Worm (Caenorhabditis elegans) whole organism, young adult: Measurements from ENCODE around the gene cpg-8.

Experiments
- F57A8.1 ChIP-seq: fragments of 200-800 bp; sonication (Bioruptor generic); optimal IDR thresholded peaks from 2 replicates; lab custom pipeline; 2018; ENCODE audit warnings: mild to moderate bottlenecking, missing genetic modification characterization, moderate library complexity, missing compliant biosample characterization
- ceh-40 ChIP-seq: fragments of 200-800 bp; sonication (Bioruptor generic); IDR thresholded peaks from 2 replicates; pipeline ENCODE4 v1.3.6; 2022; ENCODE audit warnings: missing genetic modification characterization, missing compliant biosample characterization
- ekl-4 ChIP-seq: fragments of 200-800 bp; sonication (Bioruptor generic); IDR thresholded peaks from 2 replicates; pipeline ENCODE4 v1.3.6; 2022; ENCODE audit warnings: missing genetic modification reagents, missing genetic modification characterization, missing compliant biosample characterization
- gei-17 ChIP-seq: fragments of 200-800 bp; sonication (Bioruptor generic); optimal IDR thresholded peaks from 2 replicates; lab custom pipeline; 2018; ENCODE audit warnings: mild to moderate bottlenecking, missing genetic modification characterization, missing compliant biosample characterization
- lag-1 ChIP-seq: fragments of 200-800 bp; sonication (Bioruptor generic); IDR thresholded peaks from 2 replicates; pipeline ENCODE4 v1.3.6; 2022; ENCODE audit warnings: missing genetic modification reagents, missing genetic modification characterization, missing compliant biosample characterization
- lir-1 ChIP-seq: fragments of 200-800 bp; sonication (Bioruptor generic); conservative IDR thresholded peaks from 2 replicates; pipeline ENCODE4 v1.3.6; 2022; ENCODE audit warnings: missing genetic modification reagents, missing genetic modification characterization, missing compliant biosample characterization
- mxl-1 ChIP-seq: sonication (generic microtip); optimal IDR thresholded peaks from 2 replicates; lab custom pipeline; 2016; ENCODE audit warnings: missing genetic modification characterization, missing compliant biosample characterization
- nfyb-1 ChIP-seq: fragments of 200-800 bp; sonication (Bioruptor generic); IDR thresholded peaks from 2 replicates; pipeline ENCODE4 v1.3.6; 2022; ENCODE audit warnings: missing genetic modification reagents, missing genetic modification characterization, missing compliant biosample characterization
- sptf-2 ChIP-seq: fragments of 200-800 bp; sonication (Bioruptor generic); optimal IDR thresholded peaks from 2 replicates; lab custom pipeline; 2018; ENCODE audit warnings: mild to moderate bottlenecking, missing genetic modification characterization, missing compliant biosample characterization
- tbx-9 ChIP-seq: sonication (generic microtip); optimal IDR thresholded peaks from 2 replicates; lab custom pipeline; 2016; ENCODE audit warnings: borderline replicate concordance, missing genetic modification characterization, inconsistent platforms, missing compliant biosample characterization
- zim-3 ChIP-seq: sonication (generic microtip); optimal IDR thresholded peaks from 2 replicates; lab custom pipeline; 2017; ENCODE audit warnings: mild to moderate bottlenecking, missing genetic modification characterization, moderate library complexity, missing compliant biosample characterization

ce11 chrV:4672487-4672886 is 19.7 kb downstream of the cpg-8 start, which contains the start of gene K03B4.9:
- no peak for TF ChIP-seq lag-1 (GFP tag; lab: Robert Waterston, UW)
- TF ChIP-seq mxl-1, result no peak
- TF ChIP-seq tbx-9 (tag; lab: Kevin White, UChicago), result no peak
- no peak for TF ChIP-seq zim-3
- TF ChIP-seq lir-1 (GFP tag; lab: Robert Waterston, UW), result no peak
- no peak for TF ChIP-seq F57A8.1 (GFP tag; lab: Kevin White, UChicago)
- TF ChIP-seq nfyb-1 (GFP tag; lab: Robert Waterston, UW), result no peak
- no peak for TF ChIP-seq ekl-4 (GFP tag; lab: Robert Waterston, UW)
- TF ChIP-seq sptf-2 (GFP tag; lab: Kevin White, UChicago), result no peak
- TF ChIP-seq gei-17 (GFP tag; lab: Kevin White, UChicago), result no peak
- TF ChIP-seq ceh-40 (GFP tag; lab: Robert Waterston, UW), result no peak
